Worm (Caenorhabditis elegans) whole organism, L3 larva: ENCODE measurements around the gene C39F7.1.

Source experiments
- R02D3.7 ChIP-seq: fragments of 150-350 bp; optimal IDR thresholded peaks from 2 replicates; lab custom pipeline; 2014; ENCODE audit warnings: missing biosample characterization, missing genetic modification characterization
- ZK546.5 ChIP-seq: sonication (generic microtip); optimal IDR thresholded peaks from 2 replicates; lab custom pipeline; 2017; ENCODE audit warnings: missing biosample characterization, missing genetic modification characterization
- aly-2 ChIP-seq: fragments of 150-350 bp; optimal IDR thresholded peaks from 2 replicates; lab custom pipeline; 2014; ENCODE audit warnings: missing biosample characterization, missing genetic modification characterization
- ama-1 ChIP-seq: fragments of 150-350 bp; optimal IDR thresholded peaks from 2 replicates; lab custom pipeline; 2018
- ceh-16 ChIP-seq: sonication (generic microtip); optimal IDR thresholded peaks from 2 replicates; lab custom pipeline; 2017; ENCODE audit warnings: missing biosample characterization, missing genetic modification characterization
- ceh-9 ChIP-seq: sonication (generic microtip); optimal IDR thresholded peaks from 2 replicates; lab custom pipeline; 2018; ENCODE audit warnings: missing biosample characterization, missing genetic modification characterization
- daf-12 ChIP-seq: fragments of 150-350 bp; optimal IDR thresholded peaks from 2 replicates; lab custom pipeline; 2014; ENCODE audit warnings: missing biosample characterization, missing genetic modification reagents, missing genetic modification characterization
- elt-1 ChIP-seq: fragments of 150-350 bp; optimal IDR thresholded peaks from 2 replicates; lab custom pipeline; 2014; ENCODE audit warnings: missing biosample characterization, missing genetic modification characterization
- elt-3 ChIP-seq, 3 experiments: fragments of 150-350 bp in 1 of 3; sonication (generic microtip) in 2 of 3; optimal IDR thresholded peaks; 2 replicates in 2 of 3; 4 replicates in 1 of 3; lab custom pipeline; 2014 to 2017; ENCODE audit warnings: missing biosample characterization in 3 of 3, missing genetic modification characterization in 3 of 3
- eor-1 ChIP-seq, 2 experiments: fragments of 150-350 bp; optimal IDR thresholded peaks; 2 replicates each; lab custom pipeline; 2014 to 2018; ENCODE audit warnings: missing biosample characterization in 2 of 2, missing genetic modification characterization in 2 of 2
- fkh-2 ChIP-seq: fragments of 150-350 bp; optimal IDR thresholded peaks from 2 replicates; lab custom pipeline; 2014; ENCODE audit warnings: missing biosample characterization, missing genetic modification reagents, missing genetic modification characterization
- fos-1 ChIP-seq: fragments of 150-350 bp; optimal IDR thresholded peaks from 2 replicates; lab custom pipeline; 2014; ENCODE audit warnings: missing biosample characterization, missing genetic modification characterization
- hmg-11 ChIP-seq: sonication (generic microtip); optimal IDR thresholded peaks from 2 replicates; lab custom pipeline; 2016; ENCODE audit warnings: missing genetic modification characterization, missing compliant biosample characterization
- jun-1 ChIP-seq: fragments of 150-350 bp; optimal IDR thresholded peaks from 2 replicates; lab custom pipeline; 2014; ENCODE audit warnings: missing biosample characterization, missing genetic modification reagents, missing genetic modification characterization
- lin-39 ChIP-seq: fragments of 150-350 bp; optimal IDR thresholded peaks from 2 replicates; lab custom pipeline; 2018; ENCODE audit warnings: missing biosample characterization, missing genetic modification reagents, missing genetic modification characterization
- lsy-12 ChIP-seq: sonication (generic microtip); optimal IDR thresholded peaks from 2 replicates; lab custom pipeline; 2016; ENCODE audit warnings: mild to moderate bottlenecking, missing genetic modification characterization, missing compliant biosample characterization
- mdl-1 ChIP-seq: fragments of 150-350 bp; optimal IDR thresholded peaks from 2 replicates; lab custom pipeline; 2014; ENCODE audit warnings: missing biosample characterization, missing genetic modification characterization
- mml-1 ChIP-seq: fragments of 150-350 bp; sonication (generic microtip); optimal IDR thresholded peaks from 3 replicates; lab custom pipeline; 2014; ENCODE audit warnings: missing biosample characterization, missing genetic modification characterization
- nfya-1 ChIP-seq: sonication (generic microtip); optimal IDR thresholded peaks from 2 replicates; lab custom pipeline; 2017; ENCODE audit warnings: missing genetic modification characterization, mild to moderate bottlenecking, missing compliant biosample characterization, antibody characterized with exemption, moderate library complexity; ENCODE audit not compliant: insufficient read depth
- nhr-11 ChIP-seq: fragments of 150-350 bp; optimal IDR thresholded peaks from 2 replicates; lab custom pipeline; 2014; ENCODE audit warnings: missing biosample characterization, missing genetic modification characterization
- nhr-23 ChIP-seq: fragments of 150-350 bp; optimal IDR thresholded peaks from 2 replicates; lab custom pipeline; 2014; ENCODE audit warnings: missing biosample characterization, missing genetic modification reagents, missing genetic modification characterization
- nhr-25 ChIP-seq: sonication (generic microtip); optimal IDR thresholded peaks from 2 replicates; lab custom pipeline; 2017; ENCODE audit warnings: missing biosample characterization, missing genetic modification characterization
- nhr-28 ChIP-seq: fragments of 150-350 bp; optimal IDR thresholded peaks from 2 replicates; lab custom pipeline; 2014; ENCODE audit warnings: missing biosample characterization, missing genetic modification characterization
- nhr-76 ChIP-seq: fragments of 150-350 bp; sonication (generic microtip); optimal IDR thresholded peaks from 5 replicates; lab custom pipeline; 2014; ENCODE audit warnings: missing biosample characterization, missing genetic modification characterization
- nhr-77 ChIP-seq: fragments of 150-350 bp; optimal IDR thresholded peaks from 2 replicates; lab custom pipeline; 2014; ENCODE audit warnings: missing biosample characterization, missing genetic modification characterization
- pha-4 ChIP-seq: fragments of 150-350 bp; optimal IDR thresholded peaks from 2 replicates; lab custom pipeline; 2014; ENCODE audit warnings: missing biosample characterization, missing genetic modification reagents, missing genetic modification characterization
- sea-2 ChIP-seq: fragments of 150-350 bp; sonication (generic microtip); optimal IDR thresholded peaks from 4 replicates; lab custom pipeline; 2014; ENCODE audit warnings: missing biosample characterization, missing genetic modification reagents, missing genetic modification characterization
- snpc-4 ChIP-seq: fragments of 150-350 bp; optimal IDR thresholded peaks from 2 replicates; lab custom pipeline; 2014; ENCODE audit warnings: missing biosample characterization, missing genetic modification characterization
- tbx-2 ChIP-seq: sonication (generic microtip); optimal IDR thresholded peaks from 2 replicates; lab custom pipeline; 2016; ENCODE audit warnings: mild to moderate bottlenecking, missing genetic modification characterization, missing compliant biosample characterization
- unc-39 ChIP-seq: sonication (generic microtip); optimal IDR thresholded peaks from 4 replicates; lab custom pipeline; 2017; ENCODE audit warnings: missing biosample characterization, missing genetic modification characterization
- unc-62 ChIP-seq: fragments of 150-350 bp; sonication (generic microtip); optimal IDR thresholded peaks from 4 replicates; lab custom pipeline; 2014; ENCODE audit warnings: missing biosample characterization, missing genetic modification reagents, missing genetic modification characterization
- zag-1 ChIP-seq: fragments of 150-350 bp; optimal IDR thresholded peaks from 2 replicates; lab custom pipeline; 2014; ENCODE audit warnings: missing biosample characterization, missing genetic modification characterization
- ztf-11 ChIP-seq: fragments of 150-350 bp; optimal IDR thresholded peaks from 2 replicates; lab custom pipeline; 2014; ENCODE audit warnings: missing biosample characterization, missing genetic modification characterization
- ztf-4 ChIP-seq: fragments of 150-350 bp; optimal IDR thresholded peaks from 2 replicates; lab custom pipeline; 2014; ENCODE audit warnings: missing biosample characterization, missing genetic modification characterization

Gene C39F7.1

DNA sequence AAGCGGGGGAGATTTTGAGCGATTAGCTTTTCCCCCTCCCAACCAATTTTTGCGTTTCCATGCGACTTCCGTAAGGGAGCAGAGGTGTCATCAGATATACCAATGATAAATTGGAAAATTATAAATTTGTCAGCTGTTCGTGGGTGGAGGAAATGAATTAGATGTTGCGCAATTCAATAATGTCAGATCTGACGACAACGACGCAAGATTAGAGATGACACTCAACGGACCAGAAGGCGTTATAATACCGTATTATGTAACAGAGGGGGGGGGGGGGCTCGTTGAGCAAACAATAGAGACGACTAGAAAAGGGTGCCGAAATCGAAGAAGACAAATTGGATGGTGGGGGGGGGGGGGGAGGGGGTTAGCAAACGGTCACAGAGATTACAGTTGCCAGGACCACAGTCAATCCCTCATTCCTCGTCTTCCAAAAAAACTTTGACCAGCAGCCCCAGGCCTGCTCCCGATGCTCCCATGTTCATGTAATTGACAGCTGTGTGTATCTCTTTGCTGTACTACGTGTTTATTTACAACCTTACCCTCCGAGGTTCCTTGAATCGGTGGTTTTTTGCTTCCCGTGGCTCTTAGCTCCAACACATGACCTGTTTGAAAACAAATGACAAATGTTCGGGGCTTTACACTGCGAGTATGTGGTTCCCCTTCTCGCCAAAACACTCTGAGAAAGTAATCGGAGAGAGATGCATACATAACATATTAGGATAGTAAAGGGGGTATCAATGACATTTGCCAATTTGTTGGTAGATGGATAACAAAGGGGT is 31.1 kb upstream of the C39F7.1 start:
- TF ChIP-seq eor-1 (tag; optimal IDR thresholded peaks at IDR 0.05; lab: Kevin White, UChicago) (no peak), lin-39 (tag; lab: Kevin White, UChicago) (peak; percentile 67)

DNA sequence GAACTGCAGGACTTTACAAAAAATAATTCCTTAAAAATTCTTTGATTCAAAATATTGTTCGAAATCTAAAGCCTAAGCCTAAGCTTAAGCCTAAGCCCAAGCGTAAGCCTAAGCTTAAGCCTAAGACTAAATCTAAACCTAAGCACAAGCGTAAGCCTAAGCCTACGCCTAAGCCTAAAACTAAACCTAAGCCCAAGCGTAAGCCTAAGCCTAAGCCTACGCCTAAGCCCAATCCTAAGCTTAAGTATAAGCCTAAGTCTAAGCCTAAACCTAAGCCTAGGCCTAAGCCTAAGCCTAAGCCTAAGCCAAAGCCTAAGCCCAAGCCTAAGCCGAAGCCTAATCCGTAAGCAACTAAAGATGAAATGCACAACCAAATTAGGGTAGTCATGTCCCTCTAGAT is 29.6 kb upstream of the C39F7.1 start:
- TF ChIP-seq aly-2 (tag; lab: Kevin White, UChicago), result no peak
- TF ChIP-seq ceh-16, result no peak
- no peak for TF ChIP-seq nhr-23 (tag; lab: Kevin White, UChicago)
- TF ChIP-seq fkh-2 (tag; lab: Kevin White, UChicago), result no peak
- TF ChIP-seq mdl-1 (tag; lab: Kevin White, UChicago), result no peak
- TF ChIP-seq unc-62, result no peak
- TF ChIP-seq sea-2 (GFP tag; lab: Kevin White, UChicago), result no peak
- no peak for TF ChIP-seq nhr-28 (tag; lab: Kevin White, UChicago)
- no peak for TF ChIP-seq elt-1
- TF ChIP-seq lsy-12 (tag; lab: Kevin White, UChicago), result no peak

DNA sequence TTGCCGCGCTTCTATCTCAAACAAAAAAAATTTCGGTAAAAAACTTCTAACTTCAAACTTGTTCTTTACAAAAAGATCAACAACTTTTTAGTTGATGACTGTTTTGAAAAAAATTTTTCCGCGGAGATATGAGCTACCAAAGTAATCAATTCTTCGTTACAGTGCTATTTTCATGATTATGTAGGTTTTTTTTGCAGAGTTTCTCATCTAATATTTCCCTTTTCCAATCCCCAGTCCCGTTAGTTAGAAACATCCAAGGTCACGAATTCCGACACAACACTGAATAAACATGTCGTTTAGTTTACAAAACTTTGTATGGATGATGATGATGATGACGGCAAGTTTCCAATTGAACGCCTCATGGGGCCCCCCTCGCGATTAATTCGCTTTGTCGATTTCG is 27.6 kb upstream of the C39F7.1 start:
- no peak for TF ChIP-seq pha-4 (tag; lab: Kevin White, UChicago)
- no peak for TF ChIP-seq nhr-25 (tag; lab: Kevin White, UChicago)
- no peak for TF ChIP-seq snpc-4 (tag; lab: Kevin White, UChicago)
- TF ChIP-seq lsy-12 (tag; lab: Kevin White, UChicago), result no peak
- TF ChIP-seq lin-39 (tag; lab: Kevin White, UChicago), result no peak
- no peak for TF ChIP-seq elt-3 (tag; optimal IDR thresholded peaks at IDR 0.05; lab: Kevin White, UChicago)

DNA sequence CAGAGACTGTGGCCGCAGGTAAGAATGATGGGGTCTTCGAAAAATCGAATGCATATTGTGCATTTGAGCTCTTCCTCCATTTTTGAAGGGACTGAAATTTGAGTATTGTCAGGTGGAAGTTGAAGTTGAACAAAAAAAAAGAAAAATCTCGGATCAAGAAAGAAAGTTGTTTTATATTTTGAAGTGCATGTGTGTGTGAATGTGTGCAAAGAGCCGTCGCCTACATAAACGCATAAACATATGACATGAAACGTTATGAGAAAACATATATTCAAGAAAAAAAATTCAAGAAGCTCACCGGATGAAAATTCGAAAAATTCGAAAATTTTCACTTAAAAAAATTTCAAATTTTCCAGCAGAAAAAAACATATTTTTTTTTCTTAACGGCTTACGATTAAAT is 24.8 kb upstream of the C39F7.1 start, which contains the start of gene madd-2:
Gene madd-2 (minus strand): TSS at position 101 of the 400 bp plus-strand sequence.
- no peak for TF ChIP-seq ztf-11

DNA sequence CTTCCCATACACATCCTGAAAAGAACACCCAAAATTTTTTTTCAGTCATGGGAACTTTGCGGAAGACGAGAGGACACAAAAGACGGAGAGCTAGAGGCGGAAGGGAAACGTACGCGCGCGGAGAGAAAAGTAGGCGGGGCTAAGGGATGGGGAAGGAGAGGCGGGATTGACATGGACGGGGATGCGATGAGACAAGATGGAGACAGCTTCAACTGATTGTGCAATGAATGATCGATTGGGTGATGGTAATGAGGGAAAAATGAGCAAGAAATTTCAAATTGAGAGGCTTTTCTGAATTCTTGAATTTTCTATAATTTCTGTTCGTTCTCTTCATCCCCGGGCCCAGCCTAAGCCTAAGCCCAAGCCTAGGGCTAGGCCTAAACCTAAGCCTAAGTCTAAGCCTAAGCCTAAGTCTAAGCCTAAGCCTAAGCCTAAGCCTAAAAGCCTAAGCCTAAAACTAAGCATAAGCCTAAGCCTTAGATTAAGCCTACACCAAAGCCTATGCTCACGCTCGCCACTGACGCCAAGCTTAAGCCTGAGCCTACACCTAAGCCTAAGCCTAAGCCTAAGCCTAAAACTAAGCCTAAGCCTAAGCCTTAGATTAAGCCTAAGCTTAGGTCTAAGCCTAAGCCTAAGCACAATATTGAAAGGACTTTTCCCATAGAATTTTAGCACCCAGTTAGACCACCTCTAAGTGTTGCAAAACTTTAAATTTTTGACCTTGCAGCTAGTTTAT is 23.6 kb upstream of the C39F7.1 start:
- peak; percentile 34 for TF ChIP-seq lin-39 (tag; lab: Kevin White, UChicago)
- no peak for TF ChIP-seq nhr-23 (tag; lab: Kevin White, UChicago)
- no peak for TF ChIP-seq ceh-9 (tag; lab: Kevin White, UChicago)
- no peak for TF ChIP-seq ZK546.5 (tag; lab: Kevin White, UChicago)
- no peak for TF ChIP-seq nfya-1
- TF ChIP-seq hmg-11 (tag; lab: Kevin White, UChicago), result peak; percentile 8

DNA sequence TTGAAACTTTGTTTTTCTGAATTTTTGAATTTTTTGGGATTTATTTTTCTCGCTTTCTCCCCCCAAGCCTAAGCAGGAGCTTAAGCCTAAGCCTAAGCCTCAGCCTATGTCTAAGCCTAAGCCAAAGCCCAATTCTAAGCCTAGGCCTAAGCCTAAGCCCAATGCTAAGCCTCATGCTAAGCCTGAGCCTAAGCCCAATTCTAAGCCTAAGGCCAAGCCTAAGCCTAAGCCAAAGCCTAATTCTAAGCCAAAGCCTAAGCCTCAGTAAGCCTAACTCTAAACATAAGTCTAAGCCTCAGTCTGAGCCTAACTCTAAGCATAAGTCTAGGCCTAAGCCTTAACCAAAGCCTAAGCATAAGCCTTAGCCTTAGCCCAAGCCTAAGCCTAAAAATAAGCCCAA is 17.7 kb upstream of the C39F7.1 start:
- no peak for TF ChIP-seq zag-1 (tag; lab: Kevin White, UChicago)
- no peak for TF ChIP-seq sea-2 (GFP tag; lab: Kevin White, UChicago)
- TF ChIP-seq aly-2 (tag; lab: Kevin White, UChicago), result no peak
- no peak for TF ChIP-seq ceh-9 (tag; lab: Kevin White, UChicago)

DNA sequence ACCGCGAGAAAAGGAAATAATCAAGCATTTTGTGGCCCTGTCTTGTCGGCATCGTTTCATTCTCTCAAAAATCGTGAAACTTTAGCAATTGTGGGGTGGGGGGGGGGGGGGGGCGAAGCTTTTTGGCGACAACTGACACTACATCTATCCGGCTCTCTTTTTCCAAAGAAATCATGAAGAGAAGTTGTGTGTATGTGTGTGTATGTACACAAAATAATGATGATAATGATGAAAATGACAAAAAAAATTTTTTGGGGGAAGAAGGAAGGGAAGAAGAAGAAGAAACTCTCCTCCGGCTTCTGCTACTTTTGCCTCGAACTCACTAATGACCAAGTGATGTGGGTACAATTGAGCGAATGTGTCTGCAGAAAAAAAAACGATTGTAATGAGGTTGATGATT is 17.1 kb upstream of the C39F7.1 start:
- TF ChIP-seq ztf-4, result no peak
- no peak for TF ChIP-seq unc-39 (tag; lab: Kevin White, UChicago)
- TF ChIP-seq ama-1 (lab: Kevin White, UChicago), result no peak
- TF ChIP-seq mml-1 (tag; lab: Kevin White, UChicago), result no peak
- TF ChIP-seq nhr-77 (tag; lab: Kevin White, UChicago), result no peak
- TF ChIP-seq lsy-12 (tag; lab: Kevin White, UChicago), result no peak
- TF ChIP-seq nhr-23 (tag; lab: Kevin White, UChicago), result no peak
- no peak for TF ChIP-seq fos-1 (tag; lab: Kevin White, UChicago)
- TF ChIP-seq sea-2 (GFP tag; lab: Kevin White, UChicago), result no peak
- TF ChIP-seq eor-1 (tag; optimal IDR thresholded peaks at IDR 0.05; lab: Kevin White, UChicago), result no peak
- TF ChIP-seq jun-1 (tag; lab: Kevin White, UChicago), result no peak
- TF ChIP-seq tbx-2 (tag; lab: Kevin White, UChicago), result no peak
- no peak for TF ChIP-seq daf-12 (tag; lab: Kevin White, UChicago)
- no peak for TF ChIP-seq R02D3.7 (tag; lab: Kevin White, UChicago)
- TF ChIP-seq pha-4 (tag; lab: Kevin White, UChicago), result no peak
- no peak for TF ChIP-seq aly-2 (tag; lab: Kevin White, UChicago)
- no peak for TF ChIP-seq ceh-16
- TF ChIP-seq nhr-76 (tag; lab: Kevin White, UChicago), result no peak
- no peak for TF ChIP-seq nhr-11 (tag; lab: Kevin White, UChicago)
- no peak for TF ChIP-seq zag-1 (tag; lab: Kevin White, UChicago)
